Worm (Caenorhabditis elegans) whole organism, L3 larva: ENCODE measurements around the gene F09G2.1.

Experiments used
- ZK546.5 ChIP-seq: sonication (generic microtip); optimal IDR thresholded peaks from 2 replicates; lab custom pipeline; 2017; ENCODE audit warnings: missing biosample characterization, missing genetic modification characterization
- ama-1 ChIP-seq: fragments of 150-350 bp; optimal IDR thresholded peaks from 2 replicates; lab custom pipeline; 2018
- ceh-28 ChIP-seq: fragments of 150-350 bp; optimal IDR thresholded peaks from 2 replicates; lab custom pipeline; 2014; ENCODE audit warnings: missing biosample characterization, missing genetic modification reagents, missing genetic modification characterization
- ceh-82 ChIP-seq: fragments of 150-350 bp; optimal IDR thresholded peaks from 2 replicates; lab custom pipeline; 2014; ENCODE audit warnings: missing biosample characterization, missing genetic modification characterization
- egl-27 ChIP-seq: sonication (generic microtip); optimal IDR thresholded peaks from 4 replicates; lab custom pipeline; 2017; ENCODE audit warnings: missing biosample characterization, missing genetic modification reagents, missing genetic modification characterization
- elt-1 ChIP-seq: fragments of 150-350 bp; optimal IDR thresholded peaks from 2 replicates; lab custom pipeline; 2014; ENCODE audit warnings: missing biosample characterization, missing genetic modification characterization
- nfya-1 ChIP-seq: sonication (generic microtip); optimal IDR thresholded peaks from 2 replicates; lab custom pipeline; 2017; ENCODE audit warnings: missing genetic modification characterization, mild to moderate bottlenecking, missing compliant biosample characterization, antibody characterized with exemption, moderate library complexity; ENCODE audit not compliant: insufficient read depth
- nhr-23 ChIP-seq: fragments of 150-350 bp; optimal IDR thresholded peaks from 2 replicates; lab custom pipeline; 2014; ENCODE audit warnings: missing biosample characterization, missing genetic modification reagents, missing genetic modification characterization
- nhr-25 ChIP-seq: sonication (generic microtip); optimal IDR thresholded peaks from 2 replicates; lab custom pipeline; 2017; ENCODE audit warnings: missing biosample characterization, missing genetic modification characterization
- nhr-77 ChIP-seq: fragments of 150-350 bp; optimal IDR thresholded peaks from 2 replicates; lab custom pipeline; 2014; ENCODE audit warnings: missing biosample characterization, missing genetic modification characterization
- pqm-1 ChIP-seq: fragments of 150-350 bp; optimal IDR thresholded peaks from 2 replicates; lab custom pipeline; 2017; ENCODE audit warnings: missing biosample characterization, missing genetic modification characterization, inconsistent platforms
- unc-62 ChIP-seq: fragments of 150-350 bp; sonication (generic microtip); optimal IDR thresholded peaks from 4 replicates; lab custom pipeline; 2014; ENCODE audit warnings: missing biosample characterization, missing genetic modification reagents, missing genetic modification characterization

- TF ChIP-seq ZK546.5 (tag; lab: Kevin White, UChicago) (no peak), unc-62 (no peak), nhr-77 (tag; lab: Kevin White, UChicago) (no peak), ceh-82 (tag; lab: Kevin White, UChicago) (no peak), pqm-1 (tag; lab: Kevin White, UChicago) (no peak), ceh-28 (tag; lab: Kevin White, UChicago) (no peak), elt-1 (no peak), nhr-25 (tag; lab: Kevin White, UChicago) (no peak), egl-27 (tag; lab: Kevin White, UChicago) (no peak), nfya-1 (no peak), nhr-23 (no peak), ama-1 (no peak)
These were observed 36.9 kb downstream of the F09G2.1 start, which contains the start of gene hpo-9 for ce11 chrV:7237094-7237132.
